Fruit fly (Drosophila melanogaster) whole organism, wandering third instar larva: ENCODE data around the gene CG31391.

ENCODE experiments used
- Abd-B ChIP-seq: fragments of >200 bp; optimal IDR thresholded peaks from 2 replicates; lab custom pipeline; 2017; ENCODE audit warnings: missing biosample characterization, missing genetic modification characterization
- CG32264 ChIP-seq: fragments of 200-800 bp; sonication (Bioruptor generic); optimal IDR thresholded peaks from 2 replicates; lab custom pipeline; 2016; ENCODE audit warnings: missing biosample characterization, missing genetic modification characterization
- CG9705 ChIP-seq: fragments of 200-800 bp; sonication (Bioruptor generic); optimal IDR thresholded peaks from 2 replicates; lab custom pipeline; 2018; ENCODE audit warnings: missing biosample characterization, mild to moderate bottlenecking, missing genetic modification characterization
- CrebA ChIP-seq: fragments of 200-800 bp; sonication (Bioruptor generic); optimal IDR thresholded peaks from 2 replicates; lab custom pipeline; 2016; ENCODE audit warnings: missing biosample characterization, mild to moderate bottlenecking, missing genetic modification characterization, borderline replicate concordance
- Dfd ChIP-seq: fragments of >200 bp; optimal IDR thresholded peaks from 2 replicates; lab custom pipeline; 2017; ENCODE audit warnings: missing biosample characterization, missing genetic modification characterization
- Dif ChIP-seq: fragments of 200-275, 200-300 bp; sonication (Bioruptor generic); optimal IDR thresholded peaks from 2 replicates; lab custom pipeline; 2018; ENCODE audit warnings: missing biosample characterization, missing genetic modification characterization; ENCODE audit not compliant: partially characterized antibody
- GATAd ChIP-seq: sonication (Bioruptor generic); optimal IDR thresholded peaks from 2 replicates; lab custom pipeline; 2016; ENCODE audit warnings: missing biosample characterization, missing genetic modification characterization
- HLH106 ChIP-seq: fragments of 200-800 bp; optimal IDR thresholded peaks from 3 replicates; lab custom pipeline; 2019; ENCODE audit warnings: missing biosample characterization, mild to moderate bottlenecking, missing genetic modification characterization, moderate library complexity
- Hnf4 ChIP-seq: fragments of 200-800 bp; sonication (Bioruptor generic); optimal IDR thresholded peaks from 2 replicates; lab custom pipeline; 2016; ENCODE audit warnings: missing biosample characterization, mild to moderate bottlenecking, missing genetic modification characterization
- Hr78 ChIP-seq: fragments of >200 bp; optimal IDR thresholded peaks from 2 replicates; lab custom pipeline; 2017; ENCODE audit warnings: missing biosample characterization, missing genetic modification characterization
- Hr83 ChIP-seq: fragments of 200-300 bp; sonication (Bioruptor generic); optimal IDR thresholded peaks from 2 replicates; lab custom pipeline; 2016; ENCODE audit warnings: missing biosample characterization, mild to moderate bottlenecking, missing genetic modification characterization, moderate library complexity; ENCODE audit not compliant: poor library complexity, severe bottlenecking
- Jra ChIP-seq: sonication (Bioruptor generic); optimal IDR thresholded peaks from 2 replicates; lab custom pipeline; 2016; ENCODE audit warnings: missing biosample characterization, missing genetic modification characterization
- Mio ChIP-seq: sonication (Bioruptor generic); optimal IDR thresholded peaks from 2 replicates; lab custom pipeline; 2016; ENCODE audit warnings: missing biosample characterization, missing genetic modification characterization
- Myc ChIP-seq: fragments of >200 bp; optimal IDR thresholded peaks from 2 replicates; lab custom pipeline; 2017
- N ChIP-seq: fragments of >200 bp; optimal IDR thresholded peaks from 2 replicates; lab custom pipeline; 2018; ENCODE audit warnings: missing biosample characterization, missing external identifiers, missing genetic modification characterization
- OdsH ChIP-seq: fragments of 200-800 bp; sonication (Bioruptor generic); optimal IDR thresholded peaks from 2 replicates; lab custom pipeline; 2016; ENCODE audit warnings: missing biosample characterization, mild to moderate bottlenecking, missing genetic modification characterization
- Rel ChIP-seq, 2 experiments: fragments of 200-800 bp; sonication (Bioruptor generic) in 1 of 2; optimal IDR thresholded peaks; 2 replicates in 1 of 2; 3 replicates in 1 of 2; lab custom pipeline; 2016 to 2019; ENCODE audit warnings: mild to moderate bottlenecking in 2 of 2, missing biosample characterization in 2 of 2, missing genetic modification characterization in 2 of 2, moderate library complexity in 1 of 2
- Sp1 ChIP-seq: fragments of 200-800 bp; sonication (Bioruptor generic); optimal IDR thresholded peaks from 3 replicates; lab custom pipeline; 2019; ENCODE audit warnings: missing biosample characterization, mild to moderate bottlenecking, missing genetic modification characterization, moderate library complexity
- Vsx2 ChIP-seq: fragments of 200-300, 225-300 bp; sonication (Bioruptor generic); optimal IDR thresholded peaks from 2 replicates; lab custom pipeline; 2018; ENCODE audit warnings: missing biosample characterization, missing genetic modification characterization; ENCODE audit not compliant: partially characterized antibody
- br ChIP-seq: fragments of 200-800 bp; sonication (Bioruptor generic); optimal IDR thresholded peaks from 2 replicates; lab custom pipeline; 2016; ENCODE audit warnings: missing biosample characterization, missing genetic modification characterization
- brk ChIP-seq: fragments of 200-800 bp; sonication (Bioruptor generic); optimal IDR thresholded peaks from 2 replicates; lab custom pipeline; 2016; ENCODE audit warnings: missing biosample characterization, mild to moderate bottlenecking, missing genetic modification characterization
- dl ChIP-seq, 2 experiments: fragments of 175-275, 200-275 bp in 1 of 2; fragments of 200-275 bp in 1 of 2; sonication (Bioruptor generic); optimal IDR thresholded peaks; lab custom pipeline; 2018; ENCODE audit warnings: mild to moderate bottlenecking in 2 of 2, missing biosample characterization in 2 of 2, missing genetic modification characterization in 2 of 2, moderate library complexity in 2 of 2; ENCODE audit not compliant: partially characterized antibody in 2 of 2, insufficient read depth in 1 of 2
- dmrt93B ChIP-seq: fragments of 200-800 bp; sonication (Bioruptor generic); optimal IDR thresholded peaks from 2 replicates; lab custom pipeline; 2018; ENCODE audit warnings: missing biosample characterization, mild to moderate bottlenecking, missing genetic modification characterization
- dsf ChIP-seq: sonication (Bioruptor generic); optimal IDR thresholded peaks from 2 replicates; lab custom pipeline; 2016; ENCODE audit warnings: missing biosample characterization, missing genetic modification characterization, borderline replicate concordance
- ey ChIP-seq: fragments of 200-800 bp; sonication (Bioruptor generic); optimal IDR thresholded peaks from 2 replicates; lab custom pipeline; 2016; ENCODE audit warnings: missing biosample characterization, missing genetic modification characterization
- foxo ChIP-seq, 2 experiments: fragments of 200-800 bp; sonication (Bioruptor generic); optimal IDR thresholded peaks; 2 replicates in 1 of 2; 3 replicates in 1 of 2; lab custom pipeline; 2016 to 2017; ENCODE audit warnings: missing biosample characterization in 2 of 2, missing genetic modification characterization in 2 of 2
- fru ChIP-seq: fragments of 200-800 bp; sonication (Bioruptor generic); optimal IDR thresholded peaks from 3 replicates; lab custom pipeline; 2016; ENCODE audit warnings: missing biosample characterization, mild to moderate bottlenecking, missing genetic modification characterization
- h ChIP-seq: fragments of 200-800 bp; sonication (Bioruptor generic); optimal IDR thresholded peaks from 3 replicates; lab custom pipeline; 2016; ENCODE audit warnings: missing biosample characterization, mild to moderate bottlenecking, missing genetic modification characterization
- jim ChIP-seq: fragments of 175-275, 200-325 bp; sonication (Bioruptor generic); optimal IDR thresholded peaks from 2 replicates; lab custom pipeline; 2016; ENCODE audit warnings: missing biosample characterization, mild to moderate bottlenecking, missing genetic modification characterization
- lola ChIP-seq: fragments of >200 bp; optimal IDR thresholded peaks from 2 replicates; lab custom pipeline; 2017; ENCODE audit warnings: missing biosample characterization, missing genetic modification characterization
- pan ChIP-seq: fragments of >200 bp; optimal IDR thresholded peaks from 2 replicates; lab custom pipeline; 2017
- psq ChIP-seq: fragments of 200-800 bp; sonication (Bioruptor generic); optimal IDR thresholded peaks from 3 replicates; lab custom pipeline; 2017; ENCODE audit warnings: missing biosample characterization, mild to moderate bottlenecking, missing genetic modification characterization, moderate library complexity
- rgr ChIP-seq: fragments of 200-800 bp; sonication (Bioruptor generic); optimal IDR thresholded peaks from 3 replicates; lab custom pipeline; 2016; ENCODE audit warnings: missing biosample characterization, mild to moderate bottlenecking, missing genetic modification characterization
- sage ChIP-seq: fragments of 200-800 bp; sonication (Bioruptor generic); optimal IDR thresholded peaks from 2 replicates; lab custom pipeline; 2016; ENCODE audit warnings: missing biosample characterization, mild to moderate bottlenecking, missing genetic modification characterization
- sv ChIP-seq: fragments of 200-800 bp; sonication (Bioruptor generic); optimal IDR thresholded peaks from 3 replicates; lab custom pipeline; 2016; ENCODE audit warnings: missing biosample characterization, missing genetic modification characterization
- tai ChIP-seq: sonication (Bioruptor generic); optimal IDR thresholded peaks from 2 replicates; lab custom pipeline; 2016; ENCODE audit warnings: missing biosample characterization, missing genetic modification characterization
- usp ChIP-seq: fragments of >200 bp; optimal IDR thresholded peaks from 2 replicates; lab custom pipeline; 2017; ENCODE audit warnings: missing biosample characterization, missing genetic modification characterization
- woc ChIP-seq: sonication (Bioruptor generic); optimal IDR thresholded peaks from 2 replicates; lab custom pipeline; 2016; ENCODE audit warnings: missing biosample characterization, mild to moderate bottlenecking, missing genetic modification characterization

CG31391 gene

dm6 chr3R:10673571-10673970, 31.3 kb downstream of the CG31391 start:
- TF ChIP-seq foxo (GFP tag; optimal IDR thresholded peaks at IDR 0.05; lab: Kevin White, UChicago) (peak in 1 of 2 experiments; percentile 45), Mio (GFP tag; lab: Kevin White, UChicago) (no peak), Hnf4 (GFP tag; lab: Kevin White, UChicago) (peak; percentile 6), ey (GFP tag; lab: Kevin White, UChicago) (peak; percentile 56), CrebA (GFP tag; lab: Kevin White, UChicago) (no peak), Hr78 (no peak), HLH106 (tag; lab: Kevin White, UChicago) (peak; percentile 44), Dfd (GFP tag; lab: Kevin White, UChicago) (no peak), Vsx2 (GFP tag; lab: Kevin White, UChicago) (no peak), Dif (GFP tag; lab: Kevin White, UChicago) (no peak), CG32264 (no peak), brk (GFP tag; lab: Kevin White, UChicago) (no peak), OdsH (GFP tag; lab: Kevin White, UChicago) (peak; percentile 33), GATAd (GFP tag; lab: Kevin White, UChicago) (no peak), N (GFP tag; lab: Kevin White, UChicago) (no peak), fru (GFP tag; lab: Kevin White, UChicago) (peak; percentile 11), pan (lab: Kevin White, UChicago) (no peak), dl (GFP tag; optimal IDR thresholded peaks at IDR 0.05; lab: Kevin White, UChicago; ENCODE audit: insufficient read depth in 1 of 2, partially characterized antibody in 2 of 2) (no peak), Hr83 (GFP tag; lab: Kevin White, UChicago) (no peak), dmrt93B (GFP tag; lab: Kevin White, UChicago) (no peak), sv (GFP tag; lab: Kevin White, UChicago) (no peak), dsf (GFP tag; lab: Kevin White, UChicago) (no peak), usp (GFP tag; lab: Kevin White, UChicago) (no peak), sage (GFP tag; lab: Kevin White, UChicago) (no peak), tai (GFP tag; lab: Kevin White, UChicago) (no peak), Rel (GFP tag; optimal IDR thresholded peaks at IDR 0.05; lab: Kevin White, UChicago) (no peak), Rel (tag; optimal IDR thresholded peaks at IDR 0.05; lab: Kevin White, UChicago) (no peak), Jra (GFP tag; lab: Kevin White, UChicago) (no peak), Abd-B (GFP tag; lab: Kevin White, UChicago) (no peak), woc (GFP tag; lab: Kevin White, UChicago) (peak; percentile 6), br (GFP tag; lab: Kevin White, UChicago) (peak; percentile 4), h (GFP tag; lab: Kevin White, UChicago) (peak; percentile 35), Sp1 (GFP tag; lab: Kevin White, UChicago) (peak; percentile 32), rgr (GFP tag; lab: Kevin White, UChicago) (peak; percentile 13), lola (GFP tag; lab: Kevin White, UChicago) (no peak), Myc (lab: Kevin White, UChicago) (no peak), CG9705 (GFP tag; lab: Kevin White, UChicago) (no peak), jim (GFP tag; lab: Kevin White, UChicago) (no peak), psq (no peak)
- TF ChIP-seq, all 38 proteins: peak for 11

- no peak for TF ChIP-seq OdsH (GFP tag; lab: Kevin White, UChicago)
- no peak for TF ChIP-seq dl (GFP tag; optimal IDR thresholded peaks at IDR 0.05; lab: Kevin White, UChicago; ENCODE audit: insufficient read depth in 1 of 2, partially characterized antibody in 2 of 2)
- TF ChIP-seq br (GFP tag; lab: Kevin White, UChicago): no peak
- no peak for TF ChIP-seq pan (lab: Kevin White, UChicago)
- TF ChIP-seq Dif (GFP tag; lab: Kevin White, UChicago): no peak
- no peak for TF ChIP-seq N (GFP tag; lab: Kevin White, UChicago)
- TF ChIP-seq h (GFP tag; lab: Kevin White, UChicago): no peak
- no peak for TF ChIP-seq CG32264
- peak; percentile 8 for TF ChIP-seq ey (GFP tag; lab: Kevin White, UChicago)
- no peak for TF ChIP-seq Rel (GFP tag; optimal IDR thresholded peaks at IDR 0.05; lab: Kevin White, UChicago)
- no peak for TF ChIP-seq Rel (tag; optimal IDR thresholded peaks at IDR 0.05; lab: Kevin White, UChicago)
- TF ChIP-seq foxo (GFP tag; optimal IDR thresholded peaks at IDR 0.05; lab: Kevin White, UChicago): peak in 1 of 2 experiments; percentile 23
- TF ChIP-seq Myc (lab: Kevin White, UChicago): no peak
- no peak for TF ChIP-seq usp (GFP tag; lab: Kevin White, UChicago)
- no peak for TF ChIP-seq Abd-B (GFP tag; lab: Kevin White, UChicago)
- no peak for TF ChIP-seq psq
- TF ChIP-seq Jra (GFP tag; lab: Kevin White, UChicago): no peak
- TF ChIP-seq lola (GFP tag; lab: Kevin White, UChicago): no peak
- TF ChIP-seq woc (GFP tag; lab: Kevin White, UChicago): no peak
- TF ChIP-seq Vsx2 (GFP tag; lab: Kevin White, UChicago): no peak
- TF ChIP-seq sv (GFP tag; lab: Kevin White, UChicago): no peak
- TF ChIP-seq fru (GFP tag; lab: Kevin White, UChicago): peak; percentile 16
Measured at dm6 chr3R:10672680-10673079, 32.2 kb downstream of the CG31391 start.
